Fruit fly (Drosophila melanogaster) whole organism, embryonic: ENCODE results near the gene CG4291.
A peak's percentile ranks its signal among the peaks of the same experiment; 100 is the strongest.

Experiments used
- Atf6 ChIP-seq: fragments of 200-800 bp; sonication (Bioruptor generic); IDR thresholded peaks from 2 replicates; pipeline ENCODE4 v1.3.6; 2022; ENCODE audit warnings: missing biosample characterization, missing genetic modification characterization
- CG11695 ChIP-seq: fragments of 200-800 bp; sonication (Bioruptor generic); IDR thresholded peaks from 3 replicates; pipeline ENCODE4 v1.3.6; 2022; ENCODE audit warnings: missing biosample characterization, missing genetic modification characterization
- CG12219 ChIP-seq: fragments of 200-800 bp; sonication (Bioruptor generic); optimal IDR thresholded peaks from 3 replicates; lab custom pipeline; 2018; ENCODE audit warnings: missing biosample characterization, mild to moderate bottlenecking, missing genetic modification characterization
- CG1233 ChIP-seq: fragments of 200-800 bp; sonication (Bioruptor generic); optimal IDR thresholded peaks from 4 replicates; lab custom pipeline; 2018; ENCODE audit warnings: missing biosample characterization, mild to moderate bottlenecking, missing genetic modification characterization
- CG13296 ChIP-seq: fragments of 200-800 bp; sonication (Bioruptor generic); optimal IDR thresholded peaks from 3 replicates; lab custom pipeline; 2018; ENCODE audit warnings: missing biosample characterization, mild to moderate bottlenecking, missing genetic modification characterization
- CG15601 ChIP-seq: fragments of 200-800 bp; sonication (Bioruptor generic); optimal IDR thresholded peaks from 3 replicates; lab custom pipeline; 2019; ENCODE audit warnings: missing biosample characterization, mild to moderate bottlenecking, missing genetic modification characterization, moderate library complexity
- CG16779 ChIP-seq: fragments of 200-800 bp; sonication (Bioruptor generic); IDR thresholded peaks from 2 replicates; pipeline ENCODE4 v1.3.6; 2022; ENCODE audit warnings: missing biosample characterization, missing genetic modification characterization
- CG17361 ChIP-seq: fragments of 200-800 bp; sonication (Bioruptor generic); IDR thresholded peaks from 3 replicates; pipeline ENCODE4 v1.3.6; 2022; ENCODE audit warnings: missing biosample characterization, missing genetic modification characterization
- CG17802 ChIP-seq: fragments of 200-800 bp; sonication (Bioruptor generic); optimal IDR thresholded peaks from 2 replicates; lab custom pipeline; 2018; ENCODE audit warnings: missing biosample characterization, mild to moderate bottlenecking, missing genetic modification characterization, moderate library complexity
- CG17912 ChIP-seq: fragments of 200-800 bp; sonication (Bioruptor generic); optimal IDR thresholded peaks from 2 replicates; lab custom pipeline; 2018; ENCODE audit warnings: missing biosample characterization, mild to moderate bottlenecking, missing genetic modification characterization
- CG31365 ChIP-seq: fragments of 200-800 bp; sonication (Bioruptor generic); optimal IDR thresholded peaks from 2 replicates; lab custom pipeline; 2018; ENCODE audit warnings: missing biosample characterization, mild to moderate bottlenecking, missing genetic modification characterization
- CG32532 ChIP-seq: fragments of 200-800 bp; sonication (Bioruptor generic); IDR thresholded peaks from 2 replicates; pipeline ENCODE4 v1.3.6; 2022; ENCODE audit warnings: missing biosample characterization, missing genetic modification characterization
- CG33213 ChIP-seq: fragments of 200-800 bp; sonication (Bioruptor generic); optimal IDR thresholded peaks from 3 replicates; lab custom pipeline; 2016; ENCODE audit warnings: missing biosample characterization, missing genetic modification characterization
- CG34376 ChIP-seq: fragments of 200-800 bp; sonication (Bioruptor generic); optimal IDR thresholded peaks from 2 replicates; lab custom pipeline; 2018; ENCODE audit warnings: missing biosample characterization, mild to moderate bottlenecking, missing genetic modification characterization
- CG5953 ChIP-seq: fragments of 200-800 bp; sonication (Bioruptor generic); IDR thresholded peaks from 2 replicates; pipeline ENCODE4 v1.3.6; 2022; ENCODE audit warnings: missing biosample characterization, missing genetic modification characterization
- CG6683 ChIP-seq: fragments of 200-800 bp; sonication (Bioruptor generic); optimal IDR thresholded peaks from 2 replicates; lab custom pipeline; 2017; ENCODE audit warnings: missing biosample characterization, mild to moderate bottlenecking, missing genetic modification characterization, missing genetic modification reagents
- CG6791 ChIP-seq: fragments of 200-800 bp; sonication (Bioruptor generic); IDR thresholded peaks from 3 replicates; pipeline ENCODE4 v1.3.6; 2022; ENCODE audit warnings: missing biosample characterization, missing genetic modification characterization; ENCODE audit not compliant: partially characterized antibody
- CG7271 ChIP-seq: fragments of 200-800 bp; sonication (Bioruptor generic); optimal IDR thresholded peaks from 2 replicates; lab custom pipeline; 2018; ENCODE audit warnings: missing biosample characterization, mild to moderate bottlenecking, missing genetic modification characterization, moderate library complexity
- CG8924 ChIP-seq: fragments of 200-800 bp; optimal IDR thresholded peaks from 3 replicates; lab custom pipeline; 2019; ENCODE audit warnings: missing biosample characterization, mild to moderate bottlenecking, missing genetic modification characterization, moderate library complexity
- CG9609 ChIP-seq: fragments of 200-800 bp; sonication (Bioruptor generic); optimal IDR thresholded peaks from 3 replicates; lab custom pipeline; 2016; ENCODE audit warnings: missing biosample characterization, missing genetic modification characterization
- CG9932 ChIP-seq: fragments of 200-800 bp; sonication (Bioruptor generic); IDR thresholded peaks from 2 replicates; pipeline ENCODE4 v1.3.6; 2022; ENCODE audit warnings: missing biosample characterization, missing genetic modification characterization
- CoRest ChIP-seq: fragments of 200-800 bp; sonication (Bioruptor generic); optimal IDR thresholded peaks from 3 replicates; lab custom pipeline; 2018; ENCODE audit warnings: missing biosample characterization, mild to moderate bottlenecking, missing genetic modification characterization, moderate library complexity
- Dll ChIP-seq: fragments of 200-800 bp; sonication (Bioruptor generic); IDR thresholded peaks from 4 replicates; pipeline ENCODE4 v1.3.6; 2022; ENCODE audit warnings: missing biosample characterization, missing genetic modification characterization; ENCODE audit not compliant: partially characterized antibody
- Dp ChIP-seq: fragments of 200-800 bp; sonication (Bioruptor generic); optimal IDR thresholded peaks from 2 replicates; lab custom pipeline; 2018; ENCODE audit warnings: missing biosample characterization, mild to moderate bottlenecking, missing genetic modification characterization, moderate library complexity
- Ets65A ChIP-seq: fragments of 200-800 bp; sonication (Bioruptor generic); peaks from one replicate; lab custom pipeline; 2016; ENCODE audit warnings: missing biosample characterization, missing genetic modification characterization
- Fer3 ChIP-seq: fragments of 200-800 bp; sonication (Bioruptor generic); optimal IDR thresholded peaks from 2 replicates; lab custom pipeline; 2018; ENCODE audit warnings: missing biosample characterization, mild to moderate bottlenecking, missing genetic modification characterization, moderate library complexity
- GATAe ChIP-seq: fragments of 200-800 bp; sonication (Bioruptor generic); conservative IDR thresholded peaks from 2 replicates; pipeline ENCODE4 v1.3.6; 2022; ENCODE audit warnings: missing biosample characterization, missing genetic modification characterization
- Gug ChIP-seq: fragments of 200-800 bp; sonication (Bioruptor generic); IDR thresholded peaks from 4 replicates; pipeline ENCODE4 v1.3.6; 2022; ENCODE audit warnings: missing biosample characterization, missing genetic modification characterization
- HLHmδ ChIP-seq: fragments of 200-800 bp; sonication (Bioruptor generic); optimal IDR thresholded peaks from 2 replicates; lab custom pipeline; 2018; ENCODE audit warnings: missing biosample characterization, mild to moderate bottlenecking, missing genetic modification characterization, moderate library complexity
- Myb ChIP-seq: fragments of 200-800 bp; sonication (Bioruptor generic); optimal IDR thresholded peaks from 2 replicates; lab custom pipeline; 2016; ENCODE audit warnings: missing biosample characterization, missing genetic modification characterization
- Oaz ChIP-seq: fragments of 200-800 bp; sonication (Bioruptor generic); IDR thresholded peaks from 2 replicates; pipeline ENCODE4 v1.3.6; 2022; ENCODE audit warnings: missing biosample characterization, missing genetic modification characterization
- Opbp ChIP-seq: fragments of 200-800 bp; sonication (Bioruptor generic); IDR thresholded peaks from 3 replicates; pipeline ENCODE4 v1.3.6; 2022; ENCODE audit warnings: missing biosample characterization, missing genetic modification characterization; ENCODE audit not compliant: partially characterized antibody
- PHDP ChIP-seq: fragments of 200-800 bp; sonication (Bioruptor generic); optimal IDR thresholded peaks from 3 replicates; lab custom pipeline; 2018; ENCODE audit warnings: missing biosample characterization, mild to moderate bottlenecking, missing genetic modification characterization, moderate library complexity
- Poxn ChIP-seq: fragments of 200-800 bp; sonication (Bioruptor generic); IDR thresholded peaks from 2 replicates; pipeline ENCODE4 v1.3.6; 2022; ENCODE audit warnings: missing biosample characterization, missing genetic modification characterization
- Rfx ChIP-seq: fragments of 200-800 bp; sonication (Bioruptor generic); IDR thresholded peaks from 2 replicates; pipeline ENCODE4 v1.3.6; 2022; ENCODE audit warnings: missing biosample characterization, missing genetic modification characterization
- Trl ChIP-seq, 3 experiments: fragments of >200 bp in 2 of 3; fragments of 200-800 bp in 1 of 3; sonication (Bioruptor generic) in 1 of 3; optimal IDR thresholded peaks; 2 replicates in 1 of 3; 3 replicates in 2 of 3; lab custom pipeline; 2016 to 2017; ENCODE audit warnings: missing biosample characterization in 1 of 3, missing genetic modification characterization in 1 of 3
- Xbp1 ChIP-seq: fragments of 200-800 bp; sonication (Bioruptor generic); optimal IDR thresholded peaks from 3 replicates; lab custom pipeline; 2016; ENCODE audit warnings: missing biosample characterization, mild to moderate bottlenecking, missing genetic modification characterization
- ac ChIP-seq: fragments of 200-800 bp; sonication (Bioruptor generic); optimal IDR thresholded peaks from 3 replicates; lab custom pipeline; 2017; ENCODE audit warnings: missing biosample characterization, mild to moderate bottlenecking, missing genetic modification characterization
- bab2 ChIP-seq: fragments of 200-800 bp; sonication (Bioruptor generic); optimal IDR thresholded peaks from 2 replicates; lab custom pipeline; 2016; ENCODE audit warnings: missing biosample characterization, missing genetic modification characterization
- chif ChIP-seq, 2 experiments: fragments of 200-800 bp; sonication (Bioruptor generic); optimal IDR thresholded peaks; 3 replicates each; lab custom pipeline; 2016; ENCODE audit warnings: missing biosample characterization in 2 of 2, missing genetic modification characterization in 2 of 2
- dm ChIP-seq: fragments of 200-800 bp; sonication (Bioruptor generic); optimal IDR thresholded peaks from 3 replicates; lab custom pipeline; 2016; ENCODE audit warnings: missing biosample characterization, missing genetic modification characterization
- h ChIP-seq: fragments of >200 bp; optimal IDR thresholded peaks from 2 replicates; lab custom pipeline; 2017
- jumu ChIP-seq: fragments of 200-800 bp; sonication (Bioruptor generic); optimal IDR thresholded peaks from 3 replicates; lab custom pipeline; 2016; ENCODE audit warnings: missing biosample characterization, missing genetic modification characterization
- ken ChIP-seq: fragments of 200-800 bp; sonication (Bioruptor generic); IDR thresholded peaks from 3 replicates; pipeline ENCODE4 v1.3.6; 2022; ENCODE audit warnings: missing biosample characterization, missing genetic modification characterization
- onecut ChIP-seq: fragments of 200-800 bp; sonication (Bioruptor generic); IDR thresholded peaks from 2 replicates; pipeline ENCODE4 v1.3.6; 2022; ENCODE audit warnings: missing biosample characterization, missing genetic modification characterization
- otp ChIP-seq: fragments of 200-800 bp; sonication (Bioruptor generic); IDR thresholded peaks from 3 replicates; pipeline ENCODE4, ENCODE4 v1.3.6; 2022; ENCODE audit warnings: missing biosample characterization, missing genetic modification characterization
- ranshi ChIP-seq: fragments of 200-800 bp; sonication (Bioruptor generic); IDR thresholded peaks from 2 replicates; pipeline ENCODE4 v1.3.6; 2022; ENCODE audit warnings: missing biosample characterization, missing genetic modification characterization
- tin ChIP-seq: fragments of 200-800 bp; sonication (Bioruptor generic); optimal IDR thresholded peaks from 3 replicates; lab custom pipeline; 2016; ENCODE audit warnings: missing biosample characterization, missing genetic modification characterization
- toy ChIP-seq: fragments of 200-800 bp; sonication (Bioruptor generic); IDR thresholded peaks from 2 replicates; pipeline ENCODE4 v1.3.6; 2022; ENCODE audit warnings: missing biosample characterization, missing genetic modification characterization
- vvl ChIP-seq: fragments of 200-800 bp; sonication (Bioruptor generic); IDR thresholded peaks from 2 replicates; pipeline ENCODE4 v1.3.6; 2022; ENCODE audit warnings: missing biosample characterization, missing genetic modification characterization

CG4291 gene

dm6 chr2L:857897-858517, 5.5 kb upstream of the CG4291 start (continued):
- peak; percentile 7 for TF ChIP-seq CG34376 (GFP tag; lab: Kevin White, UChicago)
- no peak for TF ChIP-seq CG16779 (GFP tag; lab: Robert Waterston, UW)
- TF ChIP-seq CG17361 (GFP tag; lab: Robert Waterston, UW) = peak; percentile 31; the same call in 1 of the 3 replicates
- peak; percentile 46 for TF ChIP-seq Ets65A (GFP tag; lab: Kevin White, UChicago)
- peak; percentile 58 for TF ChIP-seq CG9932
- peak; percentile 13; the same call in 1 of the 2 replicates for TF ChIP-seq CG32532 (GFP tag; lab: Robert Waterston, UW)
- peak; percentile 11 for TF ChIP-seq Myb (GFP tag; lab: Kevin White, UChicago)
- TF ChIP-seq h (lab: Kevin White, UChicago) = no peak
- TF ChIP-seq otp (GFP tag; lab: Robert Waterston, UW) = peak; percentile 73
- TF ChIP-seq HLHmδ (GFP tag; lab: Kevin White, UChicago) = no peak
- no peak for TF ChIP-seq jumu
- TF ChIP-seq Trl (optimal IDR thresholded peaks at IDR 0.05; lab: Kevin White, UChicago) = no peak
- TF ChIP-seq Trl (GFP tag; optimal IDR thresholded peaks at IDR 0.05; lab: Kevin White, UChicago) = peak; percentile 33
- peak; percentile 43 for TF ChIP-seq CG12219 (GFP tag; lab: Kevin White, UChicago)
- peak; percentile 23 for TF ChIP-seq tin (GFP tag; lab: Kevin White, UChicago)
- no peak for TF ChIP-seq Dll (GFP tag; lab: Robert Waterston, UW)
- peak; percentile 73 for TF ChIP-seq CG8924 (tag; lab: Kevin White, UChicago)
- peak; percentile 27 for TF ChIP-seq Fer3
- TF ChIP-seq PHDP = peak; percentile 63
- TF ChIP-seq ken (GFP tag; lab: Robert Waterston, UW) = peak; percentile 53; the same call in 1 of the 3 replicates
- TF ChIP-seq onecut (GFP tag; lab: Robert Waterston, UW) = 0 out of 2 replicates have a peak, but pooled peaks have one; percentile 13
- TF ChIP-seq dm = no peak
- TF ChIP-seq vvl (GFP tag; lab: Robert Waterston, UW) = peak; percentile 77
- peak; percentile 51 for TF ChIP-seq Rfx (GFP tag; lab: Robert Waterston, UW)
- TF ChIP-seq ranshi (GFP tag; lab: Robert Waterston, UW) = peak; percentile 38; the same call in 1 of the 2 replicates
- peak; percentile 72 for TF ChIP-seq Xbp1 (GFP tag; lab: Kevin White, UChicago)
- TF ChIP-seq CoRest (tag; lab: Kevin White, UChicago) = peak; percentile 54
- no peak for TF ChIP-seq CG6791 (GFP tag; lab: Robert Waterston, UW)
- TF ChIP-seq CG17912 (GFP tag; lab: Kevin White, UChicago) = no peak
- peak; percentile 52 to 58 for TF ChIP-seq chif (GFP tag; optimal IDR thresholded peaks at IDR 0.05; lab: Kevin White, UChicago)
- peak; percentile 25 for TF ChIP-seq CG1233
- TF ChIP-seq Atf6 = peak; percentile 75; the same call in 1 of the 2 replicates
- TF ChIP-seq GATAe (GFP tag; lab: Robert Waterston, UW) = no peak; the same call in 1 of the 2 replicates
- TF ChIP-seq CG9609 = peak; percentile 42
- TF ChIP-seq Opbp (GFP tag; lab: Robert Waterston, UW) = no peak
- peak; percentile 42; the same call in 1 of the 2 replicates for TF ChIP-seq Oaz (GFP tag; lab: Robert Waterston, UW)
- TF ChIP-seq ac (GFP tag; lab: Kevin White, UChicago) = no peak
- TF ChIP-seq Gug = peak; percentile 28; the same call in 2 of the 4 replicates
- no peak for TF ChIP-seq CG13296 (GFP tag; lab: Kevin White, UChicago)
- TF ChIP-seq toy (GFP tag; lab: Robert Waterston, UW) = no peak
- TF ChIP-seq Dp = no peak
- TF ChIP-seq CG5953 (GFP tag; lab: Robert Waterston, UW) = peak; percentile 72
- TF ChIP-seq Poxn (GFP tag; lab: Robert Waterston, UW) = no peak
- TF ChIP-seq CG6683 = no peak
- no peak for TF ChIP-seq CG31365 (tag; lab: Kevin White, UChicago)
- peak; percentile 30 for TF ChIP-seq bab2
- TF ChIP-seq CG33213 (GFP tag; lab: Kevin White, UChicago) = peak; percentile 4
- TF ChIP-seq CG11695 = peak; percentile 68; the same call in 2 of the 3 replicates
- no peak for TF ChIP-seq CG7271 (tag; lab: Kevin White, UChicago)
- no peak for TF ChIP-seq CG17802 (tag; lab: Kevin White, UChicago)
- TF ChIP-seq CG15601 = peak; percentile 20
